Fruit fly (Drosophila melanogaster) Kc167 (cell line): Measurements from ENCODE around the gene CG31128.

Source experiments
- h ChIP-seq: fragments of >200 bp; optimal IDR thresholded peaks from 3 replicates; lab custom pipeline; 2018; ENCODE audit warnings: missing external identifiers
- insv ChIP-seq: fragments of >200 bp; optimal IDR thresholded peaks from 3 replicates; lab custom pipeline; 2018; ENCODE audit warnings: missing external identifiers
- psq ChIP-seq: fragments of >200 bp; optimal IDR thresholded peaks from 2 replicates; lab custom pipeline; 2017; ENCODE audit warnings: missing external identifiers

- TF ChIP-seq psq (no peak), insv (lab: Kevin White, UChicago) (no peak), h (lab: Kevin White, UChicago) (no peak)
Observed at dm6 chr3R:24467237-24467636, 2.0 kb upstream of the CG31128 start.
